Fruit fly (Drosophila melanogaster) whole organism, embryonic: ENCODE results near the gene ninaC.

Source experiments
- Atf-2 ChIP-seq: fragments of 200-800 bp; sonication (Bioruptor generic); optimal IDR thresholded peaks from 2 replicates; lab custom pipeline; 2016; ENCODE audit warnings: missing biosample characterization, missing genetic modification characterization
- Bgb ChIP-seq: fragments of 200-800 bp; sonication (Bioruptor generic); IDR thresholded peaks from 2 replicates; pipeline ENCODE4 v1.3.6; 2022; ENCODE audit warnings: missing biosample characterization, missing genetic modification characterization; ENCODE audit not compliant: partially characterized antibody
- CG10543 ChIP-seq: fragments of 200-800 bp; sonication (Bioruptor generic); optimal IDR thresholded peaks from 3 replicates; lab custom pipeline; 2017; ENCODE audit warnings: missing biosample characterization, mild to moderate bottlenecking, missing genetic modification characterization, moderate library complexity
- CG12236 ChIP-seq: fragments of 200-800 bp; sonication (Bioruptor generic); optimal IDR thresholded peaks from 2 replicates; lab custom pipeline; 2016; ENCODE audit warnings: missing biosample characterization, missing genetic modification characterization
- CG13296 ChIP-seq: fragments of 200-800 bp; sonication (Bioruptor generic); optimal IDR thresholded peaks from 3 replicates; lab custom pipeline; 2018; ENCODE audit warnings: missing biosample characterization, mild to moderate bottlenecking, missing genetic modification characterization
- CG14860 ChIP-seq: fragments of 200-800 bp; sonication (Bioruptor generic); IDR thresholded peaks from 3 replicates; pipeline ENCODE4 v1.3.6; 2022; ENCODE audit warnings: missing biosample characterization, missing genetic modification characterization; ENCODE audit not compliant: partially characterized antibody
- CG16863 ChIP-seq: fragments of 200-800 bp; sonication (Bioruptor generic); optimal IDR thresholded peaks from 3 replicates; lab custom pipeline; 2016; ENCODE audit warnings: missing biosample characterization, missing genetic modification characterization
- CG2120 ChIP-seq: fragments of 200-800 bp; sonication (Bioruptor generic); optimal IDR thresholded peaks from 3 replicates; lab custom pipeline; 2016; ENCODE audit warnings: missing biosample characterization, missing genetic modification characterization
- CG2889 ChIP-seq: fragments of 200-800 bp; sonication (Bioruptor generic); IDR thresholded peaks from 3 replicates; pipeline ENCODE4 v1.3.6; 2022; ENCODE audit warnings: missing biosample characterization, missing genetic modification characterization
- CG30020 ChIP-seq: fragments of 200-800 bp; optimal IDR thresholded peaks from 2 replicates; lab custom pipeline; 2019; ENCODE audit warnings: missing biosample characterization, mild to moderate bottlenecking, missing genetic modification characterization, moderate library complexity
- CG34376 ChIP-seq: fragments of 200-800 bp; sonication (Bioruptor generic); optimal IDR thresholded peaks from 2 replicates; lab custom pipeline; 2018; ENCODE audit warnings: missing biosample characterization, mild to moderate bottlenecking, missing genetic modification characterization
- CG3995 ChIP-seq: fragments of 200-800 bp; sonication (Bioruptor generic); optimal IDR thresholded peaks from 3 replicates; lab custom pipeline; 2016; ENCODE audit warnings: missing biosample characterization, missing genetic modification characterization
- CG42726 ChIP-seq: fragments of 200-800 bp; sonication (Bioruptor generic); IDR thresholded peaks from 2 replicates; pipeline ENCODE4 v1.3.6; 2022; ENCODE audit warnings: missing biosample characterization, missing genetic modification characterization; ENCODE audit not compliant: partially characterized antibody
- CG6272 ChIP-seq: fragments of 200-800 bp; sonication (Bioruptor generic); IDR thresholded peaks from 2 replicates; pipeline ENCODE4 v1.3.6; 2022; ENCODE audit warnings: missing biosample characterization, missing genetic modification characterization
- CG7839 ChIP-seq: fragments of 200-800 bp; sonication (Bioruptor generic); optimal IDR thresholded peaks from 3 replicates; lab custom pipeline; 2018; ENCODE audit warnings: missing biosample characterization, mild to moderate bottlenecking, missing genetic modification characterization, moderate library complexity
- CG7963 ChIP-seq: fragments of 200-800 bp; sonication (Bioruptor generic); IDR thresholded peaks from 3 replicates; pipeline ENCODE4 v1.3.6; 2022; ENCODE audit warnings: missing biosample characterization, missing genetic modification characterization; ENCODE audit not compliant: partially characterized antibody
- CG8290 ChIP-seq, 3 experiments: fragments of 200-800 bp; sonication (Bioruptor generic); optimal IDR thresholded peaks; 2 replicates each; lab custom pipeline; 2016 to 2019; ENCODE audit warnings: missing biosample characterization in 3 of 3, missing genetic modification characterization in 3 of 3, mild to moderate bottlenecking in 2 of 3, moderate library complexity in 1 of 3
- CG9817 ChIP-seq: fragments of 200-800 bp; sonication (Bioruptor generic); optimal IDR thresholded peaks from 2 replicates; lab custom pipeline; 2018; ENCODE audit warnings: missing biosample characterization, mild to moderate bottlenecking, missing genetic modification characterization, moderate library complexity
- Dref ChIP-seq: fragments of 200-800 bp; sonication (Bioruptor generic); IDR thresholded peaks from 2 replicates; pipeline ENCODE4 v1.3.6; 2022; ENCODE audit warnings: missing biosample characterization, missing genetic modification characterization
- Ets97D ChIP-seq: fragments of 200-800 bp; sonication (Bioruptor generic); optimal IDR thresholded peaks from 3 replicates; lab custom pipeline; 2016; ENCODE audit warnings: missing biosample characterization, missing genetic modification characterization
- H2.0 ChIP-seq: fragments of 200-800 bp; sonication (Bioruptor generic); IDR thresholded peaks from 2 replicates; pipeline ENCODE4 v1.3.6; 2022; ENCODE audit warnings: missing biosample characterization, missing genetic modification characterization
- HLH3B ChIP-seq: fragments of 200-800 bp; sonication (Bioruptor generic); IDR thresholded peaks from 2 replicates; pipeline ENCODE4 v1.3.6; 2022; ENCODE audit warnings: missing biosample characterization, missing genetic modification characterization
- HLH54F ChIP-seq: fragments of 200-800 bp; sonication (Bioruptor generic); optimal IDR thresholded peaks from 3 replicates; lab custom pipeline; 2016; ENCODE audit warnings: missing biosample characterization, missing genetic modification characterization
- HmgZ ChIP-seq: fragments of 200-800 bp; sonication (Bioruptor generic); optimal IDR thresholded peaks from 2 replicates; lab custom pipeline; 2018; ENCODE audit warnings: missing biosample characterization, mild to moderate bottlenecking, missing genetic modification characterization
- Hmx ChIP-seq: fragments of 200-800 bp; sonication (Bioruptor generic); optimal IDR thresholded peaks from 2 replicates; lab custom pipeline; 2016; ENCODE audit warnings: missing biosample characterization, missing genetic modification characterization
- Hsf ChIP-seq: fragments of 200-800 bp; sonication (Bioruptor generic); optimal IDR thresholded peaks from 3 replicates; lab custom pipeline; 2016; ENCODE audit warnings: missing biosample characterization, missing genetic modification characterization
- MESR4 ChIP-seq: fragments of 200-800 bp; sonication (Bioruptor generic); optimal IDR thresholded peaks from 2 replicates; lab custom pipeline; 2018; ENCODE audit warnings: missing biosample characterization, mild to moderate bottlenecking, missing genetic modification characterization, moderate library complexity
- Mad ChIP-seq: fragments of 200-800 bp; sonication (Bioruptor generic); optimal IDR thresholded peaks from 2 replicates; lab custom pipeline; 2016; ENCODE audit warnings: missing biosample characterization, missing genetic modification characterization
- Med ChIP-seq: fragments of 200-800 bp; sonication (Bioruptor generic); peaks from one replicate; lab custom pipeline; 2016; ENCODE audit warnings: missing biosample characterization, missing genetic modification characterization, mild to moderate bottlenecking, inconsistent platforms, moderate library complexity
- Nf-YA ChIP-seq: fragments of 200-800 bp; sonication (Bioruptor generic); IDR thresholded peaks from 2 replicates; pipeline ENCODE4 v1.3.6; 2022; ENCODE audit warnings: missing biosample characterization, missing genetic modification characterization
- Nf-YC ChIP-seq: fragments of 200-800 bp; optimal IDR thresholded peaks from 3 replicates; lab custom pipeline; 2019; ENCODE audit warnings: missing biosample characterization, mild to moderate bottlenecking, missing genetic modification characterization, moderate library complexity
- Scr ChIP-seq: fragments of 200-800 bp; sonication (Bioruptor generic); IDR thresholded peaks from 2 replicates; pipeline ENCODE4 v1.3.6; 2022; ENCODE audit warnings: missing biosample characterization, missing genetic modification characterization; ENCODE audit not compliant: partially characterized antibody
- Side ChIP-seq: fragments of 200-800 bp; sonication (Bioruptor generic); optimal IDR thresholded peaks from 2 replicates; lab custom pipeline; 2016; ENCODE audit warnings: missing biosample characterization, missing genetic modification characterization
- Sry-β ChIP-seq: fragments of 200-800 bp; sonication (Bioruptor generic); optimal IDR thresholded peaks from 2 replicates; lab custom pipeline; 2018; ENCODE audit warnings: missing biosample characterization, mild to moderate bottlenecking, missing genetic modification characterization, moderate library complexity
- Sry-δ ChIP-seq: fragments of 200-800 bp; sonication (Bioruptor generic); optimal IDR thresholded peaks from 2 replicates; lab custom pipeline; 2016; ENCODE audit warnings: missing biosample characterization, missing genetic modification characterization
- amos ChIP-seq: fragments of 200-800 bp; sonication (Bioruptor generic); IDR thresholded peaks from 2 replicates; pipeline ENCODE4 v1.3.6; 2022; ENCODE audit warnings: missing biosample characterization, missing genetic modification characterization; ENCODE audit not compliant: partially characterized antibody
- bab2 ChIP-seq: fragments of 200-800 bp; sonication (Bioruptor generic); optimal IDR thresholded peaks from 2 replicates; lab custom pipeline; 2016; ENCODE audit warnings: missing biosample characterization, missing genetic modification characterization
- chn ChIP-seq: fragments of 200-800 bp; sonication (Bioruptor generic); optimal IDR thresholded peaks from 2 replicates; lab custom pipeline; 2016; ENCODE audit warnings: missing biosample characterization, missing genetic modification characterization
- cwo ChIP-seq: fragments of 200-800 bp; sonication (Bioruptor generic); optimal IDR thresholded peaks from 3 replicates; lab custom pipeline; 2017; ENCODE audit warnings: missing biosample characterization, missing genetic modification characterization, mild to moderate bottlenecking, moderate library complexity, missing genetic modification reagents
- ftz-f1 ChIP-seq: fragments of 200-800 bp; sonication (Bioruptor generic); optimal IDR thresholded peaks from 2 replicates; lab custom pipeline; 2016; ENCODE audit warnings: missing biosample characterization, missing genetic modification characterization
- fu2 ChIP-seq: fragments of 200-800 bp; sonication (Bioruptor generic); optimal IDR thresholded peaks from 2 replicates; lab custom pipeline; 2016; ENCODE audit warnings: missing biosample characterization, missing genetic modification characterization
- gfzf ChIP-seq: fragments of 200-800 bp; sonication (Bioruptor generic); optimal IDR thresholded peaks from 2 replicates; lab custom pipeline; 2016; ENCODE audit warnings: missing biosample characterization, mild to moderate bottlenecking, missing genetic modification characterization, moderate library complexity
- kay ChIP-seq: fragments of 200-800 bp; sonication (Bioruptor generic); optimal IDR thresholded peaks from 2 replicates; lab custom pipeline; 2016; ENCODE audit warnings: missing biosample characterization, missing genetic modification characterization
- nerfin-2 ChIP-seq: fragments of 200-800 bp; sonication (Bioruptor generic); IDR thresholded peaks from 2 replicates; pipeline ENCODE4 v1.3.6; 2022; ENCODE audit warnings: missing biosample characterization, missing genetic modification characterization; ENCODE audit not compliant: partially characterized antibody
- pfk ChIP-seq: fragments of 200-800 bp; sonication (Bioruptor generic); optimal IDR thresholded peaks from 2 replicates; lab custom pipeline; 2018; ENCODE audit warnings: missing biosample characterization, mild to moderate bottlenecking, missing genetic modification characterization, moderate library complexity
- pum ChIP-seq: fragments of 200-800 bp; sonication (Bioruptor generic); optimal IDR thresholded peaks from 2 replicates; lab custom pipeline; 2016; ENCODE audit warnings: missing biosample characterization, missing genetic modification characterization
- sens ChIP-seq: fragments of 200-800 bp; sonication (Bioruptor generic); peaks from one replicate; lab custom pipeline; 2016; ENCODE audit warnings: missing biosample characterization, missing genetic modification characterization
- trem ChIP-seq: fragments of 200-800 bp; optimal IDR thresholded peaks from 3 replicates; lab custom pipeline; 2019; ENCODE audit warnings: missing biosample characterization, mild to moderate bottlenecking, missing genetic modification characterization, moderate library complexity
- vfl ChIP-seq: fragments of 200-800 bp; sonication (Bioruptor generic); optimal IDR thresholded peaks from 2 replicates; lab custom pipeline; 2016; ENCODE audit warnings: missing biosample characterization, missing genetic modification characterization

The ninaC gene

DNA sequence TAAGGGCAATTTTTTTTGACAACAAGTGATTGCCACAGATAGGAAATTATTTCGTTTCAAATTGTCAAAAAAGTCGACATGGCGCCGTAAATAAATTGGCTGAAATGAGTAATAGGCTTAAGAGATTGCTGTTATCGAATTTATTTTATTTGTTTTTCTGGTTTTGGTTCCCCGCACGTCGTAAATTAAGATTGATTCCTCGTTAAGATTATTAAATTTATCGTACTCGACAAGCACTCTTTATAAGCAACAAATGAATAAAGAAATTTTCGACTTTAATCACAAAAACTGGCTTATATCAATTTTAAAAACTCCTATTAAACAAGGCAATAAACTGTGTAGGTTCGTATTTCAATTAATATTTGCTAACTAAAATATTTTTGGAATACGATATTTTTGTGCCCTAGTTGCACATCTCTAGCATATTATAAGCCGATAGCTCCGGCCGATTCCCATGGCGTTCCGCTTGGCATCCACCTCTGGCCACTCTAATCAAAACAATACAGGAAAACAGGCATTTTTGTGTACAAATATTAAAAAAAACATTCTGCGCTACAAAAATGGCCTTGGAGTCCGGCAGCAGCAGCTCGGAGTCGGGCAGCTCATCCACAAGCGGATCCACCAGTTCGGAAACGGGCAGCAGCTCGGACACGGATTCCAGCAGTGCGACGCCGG, 34.6 kb downstream of the ninaC start, which contains the start of gene chm (continued):
- peak; percentile 52 for TF ChIP-seq trem
- TF ChIP-seq CG3995: peak; percentile 40
- peak; percentile 16 for TF ChIP-seq Atf-2 (GFP tag; lab: Kevin White, UChicago)
- TF ChIP-seq Mad (GFP tag; lab: Kevin White, UChicago): peak; percentile 6
- TF ChIP-seq Nf-YC (tag; lab: Kevin White, UChicago): peak; percentile 26
- peak; percentile 28 for TF ChIP-seq Hsf (GFP tag; lab: Kevin White, UChicago)
- TF ChIP-seq ftz-f1 (GFP tag; lab: Kevin White, UChicago): peak; percentile 8
- peak; percentile 65 for TF ChIP-seq MESR4 (GFP tag; lab: Kevin White, UChicago)
- peak; percentile 29 for TF ChIP-seq vfl (GFP tag; lab: Kevin White, UChicago)
- peak; percentile 88 for TF ChIP-seq gfzf (GFP tag; lab: Kevin White, UChicago)
- TF ChIP-seq fu2 (GFP tag; lab: Kevin White, UChicago): peak; percentile 4
- peak; percentile 11 for TF ChIP-seq Side (GFP tag; lab: Kevin White, UChicago)
- TF ChIP-seq CG10543 (GFP tag; lab: Kevin White, UChicago): peak; percentile 0
- no peak for TF ChIP-seq CG16863
- peak; percentile 88 for TF ChIP-seq Med (GFP tag; lab: Kevin White, UChicago)
- peak; percentile 10 for TF ChIP-seq CG9817 (tag; lab: Kevin White, UChicago)
- TF ChIP-seq HLH3B (GFP tag; lab: Robert Waterston, UW): 0 out of 2 replicates have a peak, but pooled peaks have one; percentile 4
- peak; percentile 54 for TF ChIP-seq HLH54F
- TF ChIP-seq Hmx (GFP tag; lab: Kevin White, UChicago): no peak
- no peak for TF ChIP-seq Sry-β
- peak; percentile 60 for TF ChIP-seq HmgZ
- TF ChIP-seq CG8290 (GFP tag; optimal IDR thresholded peaks at IDR 0.05; lab: Kevin White, UChicago): peak; percentile 37
- TF ChIP-seq CG8290 (tag; optimal IDR thresholded peaks at IDR 0.05; lab: Kevin White, UChicago): peak in 1 of 2 experiments; percentile 81
- TF ChIP-seq CG13296: peak; percentile 28
- peak; percentile 81 for TF ChIP-seq sens
- TF ChIP-seq pum (GFP tag; lab: Kevin White, UChicago): peak; percentile 3
- TF ChIP-seq CG42726: peak; percentile 87
- no peak for TF ChIP-seq H2.0
- TF ChIP-seq CG12236 (GFP tag; lab: Kevin White, UChicago): no peak
- TF ChIP-seq CG14860 (GFP tag; lab: Robert Waterston, UW): peak; percentile 84
- TF ChIP-seq pfk (GFP tag; lab: Kevin White, UChicago): peak; percentile 53
- peak; percentile 83 for TF ChIP-seq CG7963 (GFP tag; lab: Robert Waterston, UW)
- TF ChIP-seq Nf-YA (GFP tag; lab: Robert Waterston, UW): no peak
- TF ChIP-seq Scr: peak; percentile 88
- no peak for TF ChIP-seq cwo (GFP tag; lab: Kevin White, UChicago)
- TF ChIP-seq CG2120 (GFP tag; lab: Kevin White, UChicago): peak; percentile 67
- peak; percentile 92 for TF ChIP-seq amos
- peak; percentile 34 for TF ChIP-seq CG7839 (tag; lab: Kevin White, UChicago)
- TF ChIP-seq bab2 (GFP tag; lab: Kevin White, UChicago): peak; percentile 10
- peak; percentile 55 for TF ChIP-seq CG30020 (tag; lab: Kevin White, UChicago)
- TF ChIP-seq CG34376 (GFP tag; lab: Kevin White, UChicago): peak; percentile 45
- TF ChIP-seq Sry-δ (GFP tag; lab: Kevin White, UChicago): peak; percentile 92
- TF ChIP-seq chn (GFP tag; lab: Kevin White, UChicago): no peak
- peak; percentile 86 for TF ChIP-seq Bgb
- TF ChIP-seq nerfin-2: peak; percentile 76
- TF ChIP-seq Dref (GFP tag; lab: Robert Waterston, UW): peak; percentile 56
- TF ChIP-seq kay (GFP tag; lab: Kevin White, UChicago): no peak
- TF ChIP-seq CG2889 (GFP tag; lab: Robert Waterston, UW): 0 out of 3 replicates have a peak, but pooled peaks have one; percentile 11
- 0 out of 2 replicates have a peak, but pooled peaks have one; percentile 60 for TF ChIP-seq CG6272 (GFP tag; lab: Robert Waterston, UW)
- peak; percentile 53 for TF ChIP-seq Ets97D (GFP tag; lab: Kevin White, UChicago)
